Fruit fly (Drosophila melanogaster): ENCODE measurements around the gene CG34337.

CG34337 gene

DNA sequence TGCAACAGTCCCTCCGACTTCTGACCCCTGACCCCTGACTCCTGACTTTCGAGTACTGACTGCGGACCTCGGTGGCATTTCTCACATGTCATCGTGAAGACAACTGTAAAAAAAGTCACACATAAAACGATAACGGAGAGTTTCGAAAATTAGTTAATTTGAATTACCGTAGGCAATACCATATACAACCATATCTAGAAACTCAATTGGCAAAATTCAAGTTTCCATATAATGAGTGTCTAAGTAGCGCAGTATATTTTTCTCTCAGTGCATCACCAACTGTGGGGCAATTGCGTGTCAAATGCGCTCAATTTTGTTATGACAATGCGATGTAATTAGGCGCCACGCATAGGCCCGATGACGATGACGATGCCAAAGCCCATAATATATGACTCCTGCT, 2.0 kb upstream of the CG34337 start:
- no peak for TF ChIP-seq CG10669 (GFP tag; optimal IDR thresholded peaks at IDR 0.05)
- TF ChIP-seq dsx (GFP tag; optimal IDR thresholded peaks at IDR 0.05; ENCODE audit: poor library complexity, severe bottlenecking) = no peak
- TF ChIP-seq CG10631 (GFP tag; optimal IDR thresholded peaks at IDR 0.05) = no peak
- no peak for TF ChIP-seq CG3919 (GFP tag; optimal IDR thresholded peaks at IDR 0.05)

DNA sequence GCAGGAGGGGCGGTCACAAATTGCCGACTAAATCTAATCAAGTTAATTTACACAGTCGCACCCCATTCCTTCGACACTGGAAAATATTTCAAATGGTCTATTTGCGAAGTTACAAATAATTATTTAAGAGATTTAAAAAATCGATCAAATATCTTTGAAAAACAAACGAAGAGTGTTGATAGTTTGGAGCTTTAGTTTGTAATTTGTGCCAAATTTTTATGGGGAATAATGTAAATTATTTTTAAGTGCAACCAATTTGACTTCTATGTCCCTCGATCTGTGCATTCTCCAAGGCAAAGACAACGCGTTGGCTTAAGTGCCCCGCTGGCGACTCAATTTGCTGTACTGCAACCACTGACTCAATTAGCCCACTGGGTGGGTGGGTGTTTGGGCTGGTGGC, 822 bp downstream of the CG34337 start:
- TF ChIP-seq CG10669 (GFP tag; optimal IDR thresholded peaks at IDR 0.05) (no peak), Blimp-1 (GFP tag; optimal IDR thresholded peaks at IDR 0.05) (no peak)

DNA sequence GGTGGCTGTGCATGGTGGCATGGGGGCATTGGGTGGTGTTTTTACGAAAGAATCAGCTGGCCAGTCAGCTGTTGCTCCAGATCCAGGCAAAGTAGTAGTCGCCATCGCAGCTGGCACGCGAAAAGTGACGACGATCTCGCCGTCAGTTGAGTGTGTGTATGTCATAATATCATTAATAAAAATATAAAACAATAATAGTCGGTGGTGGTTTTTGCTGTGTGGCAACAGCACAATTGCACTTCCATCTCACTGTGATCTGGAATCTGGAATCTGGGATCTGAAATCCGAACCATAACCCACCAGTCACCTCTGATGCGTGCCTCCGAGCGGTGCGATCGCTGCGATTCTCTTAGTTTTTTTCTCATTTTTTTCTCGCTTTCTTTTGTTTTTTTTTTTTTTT, 1.2 kb downstream of the CG34337 start, which contains the start of gene rumpel:
TSS of gene rumpel (plus strand) at position 301 of the 400 bp plus-strand sequence.
- TF ChIP-seq Eip78C (GFP tag) (no peak), ss (GFP tag; optimal IDR thresholded peaks at IDR 0.05) (no peak)

DNA sequence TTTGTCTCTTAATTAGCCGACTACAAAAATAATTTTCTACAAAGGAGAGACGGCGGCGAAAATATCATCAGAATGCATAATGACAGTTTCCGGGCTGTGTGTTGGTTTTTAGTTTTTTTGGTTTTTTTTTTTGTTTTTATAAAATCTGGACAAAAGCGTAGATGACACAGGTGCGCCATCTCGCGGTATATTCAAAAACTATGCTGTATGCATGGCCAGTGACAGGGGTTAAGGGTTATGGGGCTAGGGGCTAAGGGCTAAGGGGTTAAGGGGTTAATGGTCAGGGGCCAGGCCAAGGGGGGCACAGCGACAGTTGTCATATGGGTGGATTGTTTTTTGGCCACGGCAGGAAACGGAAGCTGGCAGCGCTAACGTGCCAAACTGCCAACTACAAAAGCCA, 5.5 kb downstream of the CG34337 start:
- TF ChIP-seq Smox (GFP tag; optimal IDR thresholded peaks at IDR 0.05) (no peak), CG3032 (tag; optimal IDR thresholded peaks at IDR 0.05) (no peak), Met (GFP tag; optimal IDR thresholded peaks at IDR 0.05) (no peak), CG6808 (GFP tag; optimal IDR thresholded peaks at IDR 0.05) (no peak)

DNA sequence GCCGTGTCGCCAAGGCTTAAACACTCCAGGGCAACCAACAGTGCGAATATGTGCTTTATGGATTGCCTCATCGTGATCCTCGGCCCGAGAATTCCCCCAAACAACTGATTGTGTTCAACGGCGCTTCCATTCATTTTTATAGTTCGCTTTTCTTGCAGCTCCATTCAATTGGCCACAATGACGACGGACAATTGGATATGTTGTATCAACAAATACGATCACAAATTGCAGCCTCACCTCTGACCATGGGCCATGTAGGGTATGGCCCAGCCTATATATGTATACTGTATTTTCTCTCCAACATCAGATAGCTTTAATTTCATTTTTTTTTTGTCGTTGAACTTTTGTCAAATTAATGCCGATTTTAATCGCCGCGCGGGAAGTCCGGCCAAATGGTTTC, 7.7 kb downstream of the CG34337 start, which contains the start of gene CG15036:
TSS of gene CG15036 (minus strand) at position 101 of the 400 bp plus-strand sequence.
- TF ChIP-seq CG7368 (GFP tag; optimal IDR thresholded peaks at IDR 0.05) = no peak
- no peak for TF ChIP-seq Hr39 (GFP tag; optimal IDR thresholded peaks at IDR 0.05)
- TF ChIP-seq Lpt (GFP tag; optimal IDR thresholded peaks at IDR 0.05) = no peak

DNA sequence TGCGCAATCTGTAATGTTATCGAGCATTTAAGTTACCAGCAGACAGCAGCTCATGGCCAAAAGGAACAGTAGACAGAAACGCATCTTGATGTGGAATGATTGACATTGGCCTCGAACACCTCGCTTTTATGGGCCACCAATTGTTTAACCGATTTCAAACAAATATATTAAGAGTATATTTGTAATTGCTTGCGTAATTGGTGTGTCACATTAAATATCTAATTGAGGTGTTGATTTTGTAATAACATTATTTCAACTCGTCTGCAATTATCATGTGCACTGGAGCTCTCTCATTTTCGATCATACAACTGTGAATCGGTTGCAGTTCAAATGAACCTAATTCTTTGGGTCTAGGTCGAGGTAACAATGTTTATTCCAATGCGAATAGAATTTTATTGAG, 8.6 kb downstream of the CG34337 start, which contains the start of gene CG32726:
TSS of gene CG32726 (minus strand) at position 101 of the 400 bp plus-strand sequence.
- no peak for TF ChIP-seq CG11902 (GFP tag; optimal IDR thresholded peaks at IDR 0.05)
- TF ChIP-seq fkh (GFP tag; optimal IDR thresholded peaks at IDR 0.05) = no peak
- no peak for TF ChIP-seq lz (GFP tag; optimal IDR thresholded peaks at IDR 0.05)
- TF ChIP-seq CG15336 (GFP tag; IDR thresholded peaks at IDR 0.05) = no peak
- TF ChIP-seq svp (GFP tag) = no peak
- TF ChIP-seq CG8319 (GFP tag; optimal IDR thresholded peaks at IDR 0.05) = no peak

DNA sequence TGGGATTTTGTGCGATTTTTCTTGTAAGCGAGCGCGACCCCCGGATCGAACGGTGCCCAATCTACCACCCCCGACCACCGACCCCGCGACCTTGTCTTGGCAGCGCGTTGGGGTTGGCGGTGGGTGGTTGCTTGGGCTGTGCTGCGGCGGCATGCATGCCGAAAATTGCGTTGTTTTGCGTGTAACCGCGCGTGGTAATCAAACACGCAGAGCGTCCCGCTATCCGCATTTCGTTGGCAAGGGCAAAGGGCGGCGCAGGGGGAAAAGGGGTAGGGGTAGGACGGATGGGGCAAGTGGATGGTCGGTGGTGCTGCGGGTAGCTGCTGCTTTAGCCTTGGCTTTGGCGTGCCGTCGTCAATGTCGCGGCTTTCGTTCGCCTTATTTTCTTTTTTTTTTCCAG, 15.3 kb downstream of the CG34337 start:
- TF ChIP-seq CG10631 (GFP tag; optimal IDR thresholded peaks at IDR 0.05) (no peak), Ets96B (tag; optimal IDR thresholded peaks at IDR 0.05) (no peak), achi (GFP tag; optimal IDR thresholded peaks at IDR 0.05) (no peak), svp (GFP tag) (no peak), net (GFP tag; optimal IDR thresholded peaks at IDR 0.05) (no peak)

DNA sequence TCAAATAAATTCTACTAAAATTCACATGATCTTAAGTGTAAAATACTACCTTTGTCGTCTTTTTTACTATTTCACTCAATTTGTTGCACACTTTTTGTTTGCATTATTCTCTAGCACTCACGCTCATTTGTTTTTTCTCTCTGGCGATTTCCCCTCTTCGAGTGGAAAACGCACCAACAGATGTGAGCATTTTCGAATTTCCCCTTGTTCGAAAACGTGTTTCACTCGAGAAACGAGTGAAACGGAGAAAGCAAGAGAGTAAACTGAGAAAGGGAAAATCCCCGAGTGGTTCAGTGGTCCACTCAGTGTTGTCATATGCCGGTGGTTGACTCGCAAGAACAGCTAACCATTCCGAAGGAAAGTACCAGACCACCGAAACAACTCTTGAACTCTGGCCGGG, 28.0 kb downstream of the CG34337 start:
- TF ChIP-seq CG3919 (GFP tag; optimal IDR thresholded peaks at IDR 0.05) (no peak), pdm3 (GFP tag; optimal IDR thresholded peaks at IDR 0.05) (no peak), CG6276 (GFP tag; optimal IDR thresholded peaks at IDR 0.05) (peak; percentile 3)

DNA sequence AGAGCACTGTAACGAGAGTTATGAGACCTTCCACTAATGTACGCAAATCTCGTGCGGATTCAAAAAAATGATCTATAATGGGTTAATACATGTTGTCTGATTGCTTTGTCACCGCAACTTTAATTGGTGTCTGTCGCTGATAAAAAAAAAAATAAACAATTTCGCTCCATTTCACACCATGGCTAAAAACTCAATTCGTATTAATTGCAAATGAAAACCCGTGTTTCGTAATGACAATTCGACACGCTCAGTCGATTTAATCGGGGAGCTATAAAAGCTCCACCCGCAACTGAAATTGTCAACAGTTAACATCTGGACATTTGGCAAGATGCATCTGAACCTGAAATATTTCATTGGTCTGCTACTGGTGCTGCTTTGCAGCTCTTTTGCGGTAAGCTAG, 34.9 kb downstream of the CG34337 start, which contains the start of gene CG11368:
TSS of gene CG11368 (plus strand) at position 301 of the 400 bp plus-strand sequence.
- TF ChIP-seq CG11762 (GFP tag; optimal IDR thresholded peaks at IDR 0.05; ENCODE audit: insufficient read depth) = no peak
- no peak for TF ChIP-seq Hr4 (GFP tag; optimal IDR thresholded peaks at IDR 0.05)
- no peak for TF ChIP-seq CG1621 (tag; optimal IDR thresholded peaks at IDR 0.05)
- TF ChIP-seq Eip93F (GFP tag; optimal IDR thresholded peaks at IDR 0.05) = no peak
- TF ChIP-seq Hr38 (GFP tag; optimal IDR thresholded peaks at IDR 0.05) = no peak
- no peak for TF ChIP-seq Sox15 (GFP tag; optimal IDR thresholded peaks at IDR 0.05)
- TF ChIP-seq CG34406 (GFP tag; optimal IDR thresholded peaks at IDR 0.05) = no peak
- TF ChIP-seq CG4318 (GFP tag; optimal IDR thresholded peaks at IDR 0.05) = no peak
- no peak for TF ChIP-seq CG8319 (GFP tag; optimal IDR thresholded peaks at IDR 0.05)
- TF ChIP-seq CG6163 (GFP tag; IDR thresholded peaks at IDR 0.05) = no peak
